Worm (Caenorhabditis elegans) whole organism, midembryonic: ENCODE data around the gene ZK863.1.

ENCODE experiments used
- T22C8.4 ChIP-seq: fragments of 200-800 bp; sonication (Bioruptor generic); IDR thresholded peaks from 2 replicates; pipeline ENCODE4 v1.3.6; 2022; ENCODE audit warnings: missing genetic modification characterization, missing compliant biosample characterization
- cog-1 ChIP-seq: sonication (generic microtip); optimal IDR thresholded peaks from 2 replicates; lab custom pipeline; 2016; ENCODE audit warnings: missing genetic modification characterization, missing compliant biosample characterization
- flt-1 ChIP-seq: fragments of 200-800 bp; sonication (Bioruptor generic); IDR thresholded peaks from 2 replicates; pipeline ENCODE4 v1.3.6; 2022; ENCODE audit warnings: missing genetic modification characterization, missing compliant biosample characterization
- klf-2 ChIP-seq: fragments of 200-800 bp; sonication (Bioruptor generic); conservative IDR thresholded peaks from 2 replicates; pipeline ENCODE4 v1.3.6; 2022; ENCODE audit warnings: missing genetic modification reagents, missing genetic modification characterization, missing compliant biosample characterization
- med-1 ChIP-seq: sonication (generic microtip); optimal IDR thresholded peaks from 2 replicates; lab custom pipeline; 2017; ENCODE audit warnings: missing genetic modification characterization, mild to moderate bottlenecking, missing compliant biosample characterization, antibody characterized with exemption, missing genetic modification reagents; ENCODE audit not compliant: insufficient read depth
- ref-1 ChIP-seq: fragments of 200-800 bp; sonication (Bioruptor generic); conservative IDR thresholded peaks from 2 replicates; pipeline ENCODE4 v1.3.6; 2022; ENCODE audit warnings: missing genetic modification reagents, missing genetic modification characterization, missing compliant biosample characterization
- tab-1 ChIP-seq: fragments of 200-800 bp; sonication (Bioruptor generic); IDR thresholded peaks from 2 replicates; pipeline ENCODE4 v1.3.6; 2022; ENCODE audit warnings: missing genetic modification characterization, missing compliant biosample characterization
- ztf-23 ChIP-seq: fragments of 200-800 bp; sonication (Bioruptor generic); IDR thresholded peaks from 2 replicates; pipeline ENCODE4 v1.3.6; 2022; ENCODE audit warnings: missing genetic modification reagents, missing genetic modification characterization, missing compliant biosample characterization
- ztf-29 ChIP-seq: fragments of 200-800 bp; sonication (Bioruptor generic); IDR thresholded peaks from 2 replicates; pipeline ENCODE4 v1.3.6; 2022; ENCODE audit warnings: missing genetic modification reagents, missing genetic modification characterization, missing compliant biosample characterization

ZK863.1 gene

ce11 chrV:12195845-12196244 lies 25.8 kb upstream of the ZK863.1 start, which contains the start of gene ZK836.3:
ZK836.3 (minus strand) TSS chrV:12195945.
- TF ChIP-seq T22C8.4 (GFP tag; lab: Robert Waterston, UW) (no peak), flt-1 (GFP tag; lab: Robert Waterston, UW) (no peak), cog-1 (tag; lab: Kevin White, UChicago) (no peak), ztf-23 (no peak), klf-2 (GFP tag; lab: Robert Waterston, UW) (no peak), ztf-29 (no peak), tab-1 (GFP tag; lab: Robert Waterston, UW) (no peak), med-1 (GFP tag; lab: Kevin White, UChicago) (no peak), ref-1 (no peak)

- no peak for TF ChIP-seq ztf-29
Measured at ce11 chrV:12194275-12194674, 24.3 kb upstream of the ZK863.1 start, which contains the start of gene ogdh-2. ogdh-2 (plus strand) TSS chrV:12194507.

- TF ChIP-seq flt-1 (GFP tag; lab: Robert Waterston, UW) (no peak), tab-1 (GFP tag; lab: Robert Waterston, UW) (no peak), ref-1 (no peak)
Measured at ce11 chrV:12192129-12192528, 22.1 kb upstream of the ZK863.1 start, which contains the start of gene rnp-1. rnp-1 (plus strand) TSS chrV:12192273.

- no peak for TF ChIP-seq klf-2 (GFP tag; lab: Robert Waterston, UW)
- no peak for TF ChIP-seq T22C8.4 (GFP tag; lab: Robert Waterston, UW)
- no peak for TF ChIP-seq flt-1 (GFP tag; lab: Robert Waterston, UW)
- TF ChIP-seq ztf-23: no peak
- no peak for TF ChIP-seq cog-1 (tag; lab: Kevin White, UChicago)
- no peak for TF ChIP-seq ref-1
- TF ChIP-seq ztf-29: no peak
- TF ChIP-seq med-1 (GFP tag; lab: Kevin White, UChicago): no peak
- TF ChIP-seq tab-1 (GFP tag; lab: Robert Waterston, UW): no peak
Measured at ce11 chrV:12190943-12191569, 21.0 kb upstream of the ZK863.1 start, which contains the start of gene dpy-30. dpy-30 (plus strand) TSS chrV:12191519.

ce11 chrV:12188830-12189229 lies 18.8 kb upstream of the ZK863.1 start:
- TF ChIP-seq ztf-23 (no peak), cog-1 (tag; lab: Kevin White, UChicago) (no peak), med-1 (GFP tag; lab: Kevin White, UChicago) (no peak), ref-1 (no peak), ztf-29 (no peak), flt-1 (GFP tag; lab: Robert Waterston, UW) (no peak), T22C8.4 (GFP tag; lab: Robert Waterston, UW) (no peak), klf-2 (GFP tag; lab: Robert Waterston, UW) (no peak), tab-1 (GFP tag; lab: Robert Waterston, UW) (no peak)

- TF ChIP-seq T22C8.4 (GFP tag; lab: Robert Waterston, UW) (no peak), cog-1 (tag; lab: Kevin White, UChicago) (no peak), klf-2 (GFP tag; lab: Robert Waterston, UW) (no peak), ref-1 (no peak)
Measured at ce11 chrV:12187344-12187743, 17.3 kb upstream of the ZK863.1 start, which contains the start of gene ZK863.8. ZK863.8 (minus strand) TSS chrV:12187516.

- TF ChIP-seq ztf-23: no peak
- no peak for TF ChIP-seq T22C8.4 (GFP tag; lab: Robert Waterston, UW)
- no peak for TF ChIP-seq klf-2 (GFP tag; lab: Robert Waterston, UW)
- no peak for TF ChIP-seq cog-1 (tag; lab: Kevin White, UChicago)
- no peak for TF ChIP-seq flt-1 (GFP tag; lab: Robert Waterston, UW)
- no peak for TF ChIP-seq med-1 (GFP tag; lab: Kevin White, UChicago)
- no peak for TF ChIP-seq ztf-29
- no peak for TF ChIP-seq ref-1
- no peak for TF ChIP-seq tab-1 (GFP tag; lab: Robert Waterston, UW)
Measured at ce11 chrV:12184308-12184999, 14.4 kb upstream of the ZK863.1 start, which contains the start of gene srd-4. srd-4 (plus strand) TSS chrV:12184949.

ce11 chrV:12183854-12184253 lies 13.8 kb upstream of the ZK863.1 start, which contains the start of gene usip-1:
usip-1 (minus strand) TSS chrV:12184194.
- TF ChIP-seq T22C8.4 (GFP tag; lab: Robert Waterston, UW): no peak
- TF ChIP-seq cog-1 (tag; lab: Kevin White, UChicago): no peak
- TF ChIP-seq klf-2 (GFP tag; lab: Robert Waterston, UW): no peak
- no peak for TF ChIP-seq flt-1 (GFP tag; lab: Robert Waterston, UW)
- no peak for TF ChIP-seq ref-1
- TF ChIP-seq med-1 (GFP tag; lab: Kevin White, UChicago): no peak
- TF ChIP-seq ztf-29: no peak

- TF ChIP-seq klf-2 (GFP tag; lab: Robert Waterston, UW) (no peak), T22C8.4 (GFP tag; lab: Robert Waterston, UW) (no peak), cog-1 (tag; lab: Kevin White, UChicago) (no peak), med-1 (GFP tag; lab: Kevin White, UChicago) (no peak), ztf-23 (no peak), ztf-29 (no peak), flt-1 (GFP tag; lab: Robert Waterston, UW) (no peak), tab-1 (GFP tag; lab: Robert Waterston, UW) (no peak), ref-1 (no peak)
Measured at ce11 chrV:12181310-12181709, 11.3 kb upstream of the ZK863.1 start, which contains the start of gene elpc-3. elpc-3 (minus strand) TSS chrV:12181410.

ce11 chrV:12179338-12179737 lies 9.3 kb upstream of the ZK863.1 start, which contains the start of gene clec-224:
clec-224 (minus strand) TSS chrV:12179438.
- TF ChIP-seq ztf-23 (no peak), med-1 (GFP tag; lab: Kevin White, UChicago) (no peak), flt-1 (GFP tag; lab: Robert Waterston, UW) (no peak), cog-1 (tag; lab: Kevin White, UChicago) (no peak), klf-2 (GFP tag; lab: Robert Waterston, UW) (no peak), T22C8.4 (GFP tag; lab: Robert Waterston, UW) (no peak), ref-1 (no peak), ztf-29 (no peak), tab-1 (GFP tag; lab: Robert Waterston, UW) (no peak)
